Worm (Caenorhabditis elegans): Measurements from ENCODE around the gene C28H8.3.

The C28H8.3 gene

DNA sequence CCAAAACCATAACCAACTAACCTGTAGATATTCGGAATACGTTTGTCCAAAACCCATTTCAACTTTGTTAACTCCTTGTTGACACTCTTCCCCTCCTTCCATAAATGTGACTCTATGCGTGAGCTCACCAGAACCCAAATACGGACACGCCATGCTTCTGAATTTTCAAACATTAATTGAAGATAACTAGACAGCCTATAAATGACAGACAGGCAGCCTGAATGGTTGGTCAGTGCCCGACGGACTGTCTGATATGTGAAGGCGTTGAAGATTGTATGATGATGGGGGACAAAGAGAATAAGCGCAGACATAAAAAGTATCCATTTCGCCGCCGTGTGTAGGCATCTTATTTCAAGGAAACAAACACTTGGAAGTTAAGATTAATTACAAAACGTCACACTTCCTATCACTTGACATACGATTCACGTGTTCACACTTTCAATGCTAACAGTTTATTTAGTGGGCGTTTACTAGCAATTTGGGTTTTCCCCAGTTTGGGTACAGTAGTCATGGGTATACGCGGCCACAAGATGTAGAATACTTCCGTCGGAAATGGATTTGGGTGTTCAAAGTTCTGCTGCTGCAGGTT is 11.4 kb downstream of the C28H8.3 start, which contains the start of the genes tdo-2 and C28H8.2 (continued):
- TF ChIP-seq nhr-85 (tag): peak; percentile 96
- TF ChIP-seq ets-5 (GFP tag; IDR thresholded peaks at IDR 0.05): no peak
- no peak for TF ChIP-seq isw-1 (GFP tag; IDR thresholded peaks at IDR 0.05)
- TF ChIP-seq rnt-1 (tag; optimal IDR thresholded peaks at IDR 0.05): no peak
- no peak for TF ChIP-seq C34B4.2 (tag; optimal IDR thresholded peaks at IDR 0.05)
- peak; percentile 94 for TF ChIP-seq blmp-1 (tag; optimal IDR thresholded peaks at IDR 0.05)
- no peak for TF ChIP-seq zag-1 (tag; optimal IDR thresholded peaks at IDR 0.05)
- TF ChIP-seq pax-3 (tag; optimal IDR thresholded peaks at IDR 0.05): no peak

DNA sequence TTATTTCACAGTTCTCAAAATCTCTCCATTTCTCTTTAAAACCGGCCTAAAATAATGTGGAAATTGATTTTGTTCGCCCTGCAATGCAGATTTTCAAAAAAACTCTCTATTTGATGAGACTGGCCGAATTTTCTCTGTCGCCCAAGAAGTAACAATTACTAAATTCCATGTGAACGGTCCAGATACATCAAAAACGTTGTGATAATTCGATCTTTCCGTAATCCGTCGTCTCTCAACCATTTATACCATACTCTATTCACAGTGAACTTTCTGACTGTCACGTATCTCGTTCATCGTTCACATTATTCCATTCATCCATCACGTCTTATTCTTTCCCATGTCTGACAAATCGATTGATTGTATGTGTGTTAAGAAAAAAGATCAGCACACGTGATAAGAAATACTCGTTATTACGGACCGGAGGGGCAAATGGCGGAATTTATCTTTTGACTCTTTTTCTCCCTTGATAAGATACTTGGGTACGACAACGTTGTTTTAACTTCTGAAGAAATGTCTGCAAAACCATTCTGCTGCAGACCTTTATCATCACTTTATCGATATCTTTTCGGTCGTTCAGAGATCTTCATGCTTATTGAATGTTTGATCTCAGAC is 12.7 kb downstream of the C28H8.3 start:
- peak in 1 of 2 experiments; percentile 67 for TF ChIP-seq mdl-1 (tag; optimal IDR thresholded peaks at IDR 0.05)
- TF ChIP-seq skn-1 (tag; optimal IDR thresholded peaks at IDR 0.05): no peak
- TF ChIP-seq isw-1 (GFP tag; IDR thresholded peaks at IDR 0.05): no peak
- TF ChIP-seq hpl-2 (GFP tag; optimal IDR thresholded peaks at IDR 0.05): no peak
- no peak for TF ChIP-seq fkh-8 (tag; optimal IDR thresholded peaks at IDR 0.05)
- no peak for TF ChIP-seq lin-15B (tag; optimal IDR thresholded peaks at IDR 0.05)
- no peak for TF ChIP-seq ceh-8 (GFP tag; optimal IDR thresholded peaks at IDR 0.05)
- TF ChIP-seq alr-1 (tag; optimal IDR thresholded peaks at IDR 0.05; ENCODE audit: borderline replicate concordance): no peak
- TF ChIP-seq ceh-63 (GFP tag; optimal IDR thresholded peaks at IDR 0.05): no peak
- TF ChIP-seq C16A3.4 (tag; optimal IDR thresholded peaks at IDR 0.05): no peak
- peak; percentile 30 for TF ChIP-seq tbx-2 (tag; optimal IDR thresholded peaks at IDR 0.05)
- no peak for TF ChIP-seq ceh-88 (GFP tag; IDR thresholded peaks at IDR 0.05)
- no peak for TF ChIP-seq jun-1 (tag; optimal IDR thresholded peaks at IDR 0.05)
- TF ChIP-seq grh-1 (GFP tag; IDR thresholded peaks at IDR 0.05): peak; percentile 81
- TF ChIP-seq C04F5.9 (tag; optimal IDR thresholded peaks at IDR 0.05): no peak
- peak; percentile 42 to 96 (median 93) for TF ChIP-seq elt-3 (tag; optimal IDR thresholded peaks at IDR 0.05)
- TF ChIP-seq pqm-1 (tag; optimal IDR thresholded peaks at IDR 0.05): no peak
- TF ChIP-seq pag-3 (tag; optimal IDR thresholded peaks at IDR 0.05; ENCODE audit: borderline replicate concordance, insufficient read depth): no peak
- TF ChIP-seq nhr-76 (tag; optimal IDR thresholded peaks at IDR 0.05): no peak
- TF ChIP-seq unc-86 (tag; optimal IDR thresholded peaks at IDR 0.05): no peak
- TF ChIP-seq egl-27 (tag; optimal IDR thresholded peaks at IDR 0.05): no peak
- TF ChIP-seq nhr-20 (tag; optimal IDR thresholded peaks at IDR 0.05): peak; percentile 69
- no peak for TF ChIP-seq fkh-10 (GFP tag; optimal IDR thresholded peaks at IDR 0.05)
- TF ChIP-seq unc-130 (tag; optimal IDR thresholded peaks at IDR 0.05): no peak
- TF ChIP-seq nhr-28 (tag; optimal IDR thresholded peaks at IDR 0.05): no peak
- TF ChIP-seq ces-1 (GFP tag; optimal IDR thresholded peaks at IDR 0.05): no peak
- TF ChIP-seq F16B12.6 (tag; optimal IDR thresholded peaks at IDR 0.05): no peak
- TF ChIP-seq C34B4.2 (tag; optimal IDR thresholded peaks at IDR 0.05): no peak
- no peak for TF ChIP-seq zip-4 (GFP tag; optimal IDR thresholded peaks at IDR 0.05)
- TF ChIP-seq xbp-1 (tag; optimal IDR thresholded peaks at IDR 0.05): no peak
- no peak for TF ChIP-seq nhr-237 (tag; optimal IDR thresholded peaks at IDR 0.05)
- TF ChIP-seq ztf-11 (tag; optimal IDR thresholded peaks at IDR 0.05): no peak
- no peak for TF ChIP-seq rnt-1 (tag; optimal IDR thresholded peaks at IDR 0.05)
- no peak for TF ChIP-seq snpc-4 (tag; optimal IDR thresholded peaks at IDR 0.05)
- TF ChIP-seq lin-13 (GFP tag; optimal IDR thresholded peaks at IDR 0.05): no peak
- no peak for TF ChIP-seq sptf-1 (tag; optimal IDR thresholded peaks at IDR 0.05)
- TF ChIP-seq ama-1 (optimal IDR thresholded peaks at IDR 0.05): no peak
- TF ChIP-seq unc-62 (GFP tag; optimal IDR thresholded peaks at IDR 0.05): no peak
- TF ChIP-seq lin-14 (GFP tag; optimal IDR thresholded peaks at IDR 0.05): peak; percentile 66
- no peak for TF ChIP-seq swsn-7 (tag; optimal IDR thresholded peaks at IDR 0.05)
- TF ChIP-seq fkh-4 (tag; optimal IDR thresholded peaks at IDR 0.05; ENCODE audit: borderline replicate concordance): no peak
- TF ChIP-seq zag-1 (tag; optimal IDR thresholded peaks at IDR 0.05): no peak
- no peak for TF ChIP-seq ets-5 (GFP tag; IDR thresholded peaks at IDR 0.05)
- TF ChIP-seq mab-9 (GFP tag; IDR thresholded peaks at IDR 0.05): no peak
- no peak for TF ChIP-seq aly-2 (tag; optimal IDR thresholded peaks at IDR 0.05)
- no peak for TF ChIP-seq irx-1 (tag; optimal IDR thresholded peaks at IDR 0.05)
- TF ChIP-seq unc-30 (tag; optimal IDR thresholded peaks at IDR 0.05): no peak
- no peak for TF ChIP-seq pax-3 (tag; optimal IDR thresholded peaks at IDR 0.05)
